Worm (Caenorhabditis elegans) whole organism, L3 larva: ENCODE measurements around the gene K12G11.6.

Experiments used
- aly-2 ChIP-seq: fragments of 150-350 bp; optimal IDR thresholded peaks from 2 replicates; lab custom pipeline; 2014; ENCODE audit warnings: missing biosample characterization, missing genetic modification characterization
- ama-1 ChIP-seq: fragments of 150-350 bp; optimal IDR thresholded peaks from 2 replicates; lab custom pipeline; 2018
- ceh-16 ChIP-seq: sonication (generic microtip); optimal IDR thresholded peaks from 2 replicates; lab custom pipeline; 2017; ENCODE audit warnings: missing biosample characterization, missing genetic modification characterization
- ceh-28 ChIP-seq: fragments of 150-350 bp; optimal IDR thresholded peaks from 2 replicates; lab custom pipeline; 2014; ENCODE audit warnings: missing biosample characterization, missing genetic modification reagents, missing genetic modification characterization
- ceh-82 ChIP-seq: fragments of 150-350 bp; optimal IDR thresholded peaks from 2 replicates; lab custom pipeline; 2014; ENCODE audit warnings: missing biosample characterization, missing genetic modification characterization
- ceh-9 ChIP-seq: sonication (generic microtip); optimal IDR thresholded peaks from 2 replicates; lab custom pipeline; 2018; ENCODE audit warnings: missing biosample characterization, missing genetic modification characterization
- egl-27 ChIP-seq: sonication (generic microtip); optimal IDR thresholded peaks from 4 replicates; lab custom pipeline; 2017; ENCODE audit warnings: missing biosample characterization, missing genetic modification reagents, missing genetic modification characterization
- egl-5 ChIP-seq: fragments of 150-350 bp; optimal IDR thresholded peaks from 2 replicates; lab custom pipeline; 2017; ENCODE audit warnings: missing biosample characterization, missing genetic modification reagents, missing genetic modification characterization, inconsistent platforms
- elt-2 ChIP-seq: sonication (generic microtip); optimal IDR thresholded peaks from 2 replicates; lab custom pipeline; 2016; ENCODE audit warnings: missing genetic modification reagents, mild to moderate bottlenecking, missing genetic modification characterization, missing compliant biosample characterization
- elt-3 ChIP-seq, 3 experiments: fragments of 150-350 bp in 1 of 3; sonication (generic microtip) in 2 of 3; optimal IDR thresholded peaks; 2 replicates in 2 of 3; 4 replicates in 1 of 3; lab custom pipeline; 2014 to 2017; ENCODE audit warnings: missing biosample characterization in 3 of 3, missing genetic modification characterization in 3 of 3
- eor-1 ChIP-seq, 2 experiments: fragments of 150-350 bp; optimal IDR thresholded peaks; 2 replicates each; lab custom pipeline; 2014 to 2018; ENCODE audit warnings: missing biosample characterization in 2 of 2, missing genetic modification characterization in 2 of 2
- fos-1 ChIP-seq: fragments of 150-350 bp; optimal IDR thresholded peaks from 2 replicates; lab custom pipeline; 2014; ENCODE audit warnings: missing biosample characterization, missing genetic modification characterization
- hmg-11 ChIP-seq: sonication (generic microtip); optimal IDR thresholded peaks from 2 replicates; lab custom pipeline; 2016; ENCODE audit warnings: missing genetic modification characterization, missing compliant biosample characterization
- jun-1 ChIP-seq: fragments of 150-350 bp; optimal IDR thresholded peaks from 2 replicates; lab custom pipeline; 2014; ENCODE audit warnings: missing biosample characterization, missing genetic modification reagents, missing genetic modification characterization
- lin-15B ChIP-seq: fragments of 150-350 bp; optimal IDR thresholded peaks from 2 replicates; lab custom pipeline; 2014; ENCODE audit warnings: missing biosample characterization, missing genetic modification characterization
- lin-39 ChIP-seq: fragments of 150-350 bp; optimal IDR thresholded peaks from 2 replicates; lab custom pipeline; 2018; ENCODE audit warnings: missing biosample characterization, missing genetic modification reagents, missing genetic modification characterization
- lsy-12 ChIP-seq: sonication (generic microtip); optimal IDR thresholded peaks from 2 replicates; lab custom pipeline; 2016; ENCODE audit warnings: mild to moderate bottlenecking, missing genetic modification characterization, missing compliant biosample characterization
- mdl-1 ChIP-seq: fragments of 150-350 bp; optimal IDR thresholded peaks from 2 replicates; lab custom pipeline; 2014; ENCODE audit warnings: missing biosample characterization, missing genetic modification characterization
- mml-1 ChIP-seq: fragments of 150-350 bp; sonication (generic microtip); optimal IDR thresholded peaks from 3 replicates; lab custom pipeline; 2014; ENCODE audit warnings: missing biosample characterization, missing genetic modification characterization
- nfya-1 ChIP-seq: sonication (generic microtip); optimal IDR thresholded peaks from 2 replicates; lab custom pipeline; 2017; ENCODE audit warnings: missing genetic modification characterization, mild to moderate bottlenecking, missing compliant biosample characterization, antibody characterized with exemption, moderate library complexity; ENCODE audit not compliant: insufficient read depth
- nhr-11 ChIP-seq: fragments of 150-350 bp; optimal IDR thresholded peaks from 2 replicates; lab custom pipeline; 2014; ENCODE audit warnings: missing biosample characterization, missing genetic modification characterization
- nhr-12 ChIP-seq: fragments of 150-350 bp; optimal IDR thresholded peaks from 2 replicates; lab custom pipeline; 2014; ENCODE audit warnings: missing biosample characterization, missing genetic modification characterization
- nhr-23 ChIP-seq: fragments of 150-350 bp; optimal IDR thresholded peaks from 2 replicates; lab custom pipeline; 2014; ENCODE audit warnings: missing biosample characterization, missing genetic modification reagents, missing genetic modification characterization
- nhr-237 ChIP-seq: fragments of 150-350 bp; optimal IDR thresholded peaks from 2 replicates; lab custom pipeline; 2014; ENCODE audit warnings: missing biosample characterization, missing genetic modification characterization
- nhr-25 ChIP-seq: sonication (generic microtip); optimal IDR thresholded peaks from 2 replicates; lab custom pipeline; 2017; ENCODE audit warnings: missing biosample characterization, missing genetic modification characterization
- nhr-28 ChIP-seq: fragments of 150-350 bp; optimal IDR thresholded peaks from 2 replicates; lab custom pipeline; 2014; ENCODE audit warnings: missing biosample characterization, missing genetic modification characterization
- nhr-43 ChIP-seq: sonication (generic microtip); optimal IDR thresholded peaks from 2 replicates; lab custom pipeline; 2016; ENCODE audit warnings: mild to moderate bottlenecking, missing genetic modification characterization, missing compliant biosample characterization; ENCODE audit not compliant: poor library complexity, severe bottlenecking
- nhr-76 ChIP-seq: fragments of 150-350 bp; sonication (generic microtip); optimal IDR thresholded peaks from 5 replicates; lab custom pipeline; 2014; ENCODE audit warnings: missing biosample characterization, missing genetic modification characterization
- pha-4 ChIP-seq: fragments of 150-350 bp; optimal IDR thresholded peaks from 2 replicates; lab custom pipeline; 2014; ENCODE audit warnings: missing biosample characterization, missing genetic modification reagents, missing genetic modification characterization
- pqm-1 ChIP-seq: fragments of 150-350 bp; optimal IDR thresholded peaks from 2 replicates; lab custom pipeline; 2017; ENCODE audit warnings: missing biosample characterization, missing genetic modification characterization, inconsistent platforms
- skn-1 ChIP-seq: fragments of 150-350 bp; optimal IDR thresholded peaks from 2 replicates; lab custom pipeline; 2014; ENCODE audit warnings: missing biosample characterization, missing genetic modification characterization
- unc-39 ChIP-seq: sonication (generic microtip); optimal IDR thresholded peaks from 4 replicates; lab custom pipeline; 2017; ENCODE audit warnings: missing biosample characterization, missing genetic modification characterization
- unc-62 ChIP-seq: fragments of 150-350 bp; sonication (generic microtip); optimal IDR thresholded peaks from 4 replicates; lab custom pipeline; 2014; ENCODE audit warnings: missing biosample characterization, missing genetic modification reagents, missing genetic modification characterization
- zag-1 ChIP-seq: fragments of 150-350 bp; optimal IDR thresholded peaks from 2 replicates; lab custom pipeline; 2014; ENCODE audit warnings: missing biosample characterization, missing genetic modification characterization
- ztf-11 ChIP-seq: fragments of 150-350 bp; optimal IDR thresholded peaks from 2 replicates; lab custom pipeline; 2014; ENCODE audit warnings: missing biosample characterization, missing genetic modification characterization

Gene K12G11.6

ce11 chrV:11875060-11875459 is 19.1 kb upstream of the K12G11.6 start, which contains the start of gene sulp-4:
Gene sulp-4, plus strand, starts transcription at chrV:11875360.
- TF ChIP-seq nhr-25 (tag; lab: Kevin White, UChicago) (no peak), unc-62 (no peak)

DNA sequence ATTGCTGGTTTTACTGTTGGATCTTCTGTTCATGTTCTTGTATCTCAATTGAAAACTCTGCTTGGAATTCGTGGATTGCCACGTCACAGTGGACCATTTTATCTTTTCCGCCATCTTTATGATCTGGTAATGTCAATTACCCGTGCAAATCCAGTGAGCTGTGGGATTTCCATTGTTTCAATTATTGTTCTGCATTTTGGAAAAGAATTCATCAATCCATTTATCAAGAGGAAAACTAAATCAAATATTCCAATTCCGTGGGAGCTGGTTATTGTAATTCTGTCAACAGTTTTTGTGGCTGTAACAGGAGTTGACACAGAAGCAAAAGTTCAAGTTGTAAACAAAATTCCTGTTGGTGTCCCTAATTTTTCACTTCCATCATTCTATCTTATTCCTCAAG is 17.5 kb upstream of the K12G11.6 start:
- TF ChIP-seq nfya-1 (tag; lab: Kevin White, UChicago) = no peak
- TF ChIP-seq ama-1 (lab: Kevin White, UChicago) = no peak
- TF ChIP-seq ceh-82 (tag; lab: Kevin White, UChicago) = no peak

- no peak for TF ChIP-seq lin-15B
- TF ChIP-seq ztf-11 = no peak
- TF ChIP-seq nhr-25 (tag; lab: Kevin White, UChicago) = no peak
- no peak for TF ChIP-seq ceh-28 (tag; lab: Kevin White, UChicago)
- no peak for TF ChIP-seq nhr-11 (tag; lab: Kevin White, UChicago)
- TF ChIP-seq ceh-9 = no peak
- no peak for TF ChIP-seq egl-5 (tag; lab: Kevin White, UChicago)
- no peak for TF ChIP-seq mml-1
- TF ChIP-seq nhr-28 (tag; lab: Kevin White, UChicago) = no peak
- no peak for TF ChIP-seq nhr-43 (tag; lab: Kevin White, UChicago)
- TF ChIP-seq ceh-82 (tag; lab: Kevin White, UChicago) = no peak
- TF ChIP-seq nhr-12 (tag; lab: Kevin White, UChicago) = no peak
- no peak for TF ChIP-seq zag-1
- TF ChIP-seq egl-27 = no peak
- TF ChIP-seq lsy-12 (tag; lab: Kevin White, UChicago) = no peak
- no peak for TF ChIP-seq aly-2 (tag; lab: Kevin White, UChicago)
- TF ChIP-seq nhr-237 (tag; lab: Kevin White, UChicago) = no peak
Observed at ce11 chrV:11879732-11880131, 14.4 kb upstream of the K12G11.6 start, which contains the start of gene sulp-5. Gene sulp-5, plus strand, starts transcription at chrV:11880032.

DNA sequence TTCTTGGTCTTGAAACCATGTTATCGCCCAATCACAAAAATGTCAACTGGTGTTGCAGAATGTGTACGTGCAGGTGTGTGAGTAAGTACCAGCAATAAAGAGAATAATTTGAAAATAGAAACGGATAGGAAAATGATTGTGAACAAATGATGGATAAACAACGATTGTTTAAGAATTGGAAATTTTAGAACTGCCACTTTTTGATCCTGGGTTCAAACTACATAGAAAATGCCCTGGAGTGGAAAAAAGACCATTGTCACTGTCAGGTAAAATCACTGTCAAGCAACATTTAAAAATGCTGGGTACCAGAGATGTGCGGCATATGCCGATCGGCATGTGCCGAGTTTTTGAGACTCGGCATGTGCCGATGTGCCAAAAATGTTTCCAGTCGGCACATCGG is 10.9 kb upstream of the K12G11.6 start:
- TF ChIP-seq nhr-23 = no peak
- TF ChIP-seq ceh-16 = no peak
- TF ChIP-seq mdl-1 (tag; lab: Kevin White, UChicago) = no peak
- no peak for TF ChIP-seq eor-1 (tag; optimal IDR thresholded peaks at IDR 0.05; lab: Kevin White, UChicago)

DNA sequence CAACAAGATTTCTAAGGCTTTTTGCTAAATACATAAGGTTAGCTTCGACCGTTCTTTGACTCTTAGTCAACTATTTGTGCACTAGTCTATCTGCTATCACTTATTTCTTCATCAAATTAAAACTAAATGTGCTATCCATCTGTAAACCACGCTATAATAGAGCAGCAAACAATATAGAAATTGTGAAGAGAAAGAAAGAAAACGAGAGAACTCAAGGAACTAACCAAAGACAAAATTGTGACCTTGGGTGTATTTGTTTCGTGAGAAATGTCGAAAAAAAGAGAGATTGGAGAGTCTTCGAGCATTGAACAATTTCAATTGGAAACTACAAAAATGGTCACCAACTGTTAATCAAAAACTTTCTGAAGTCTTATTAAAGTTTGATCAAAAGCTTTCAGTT is 9.0 kb upstream of the K12G11.6 start:
- no peak for TF ChIP-seq nhr-28 (tag; lab: Kevin White, UChicago)
- TF ChIP-seq elt-3 (tag; optimal IDR thresholded peaks at IDR 0.05; lab: Kevin White, UChicago) = no peak
- TF ChIP-seq pha-4 (tag; lab: Kevin White, UChicago) = peak; percentile 73
- TF ChIP-seq skn-1 (tag; lab: Kevin White, UChicago) = no peak
- no peak for TF ChIP-seq aly-2 (tag; lab: Kevin White, UChicago)
- peak; percentile 32 for TF ChIP-seq elt-2 (tag; lab: Kevin White, UChicago)
- no peak for TF ChIP-seq nhr-11 (tag; lab: Kevin White, UChicago)
- no peak for TF ChIP-seq mml-1
- TF ChIP-seq nhr-12 (tag; lab: Kevin White, UChicago) = no peak
- peak; percentile 39 for TF ChIP-seq jun-1 (tag; lab: Kevin White, UChicago)
- TF ChIP-seq pqm-1 (tag; lab: Kevin White, UChicago) = peak; percentile 94
- TF ChIP-seq nhr-76 (tag; lab: Kevin White, UChicago) = no peak
- TF ChIP-seq egl-5 (tag; lab: Kevin White, UChicago) = no peak
- no peak for TF ChIP-seq ceh-9

DNA sequence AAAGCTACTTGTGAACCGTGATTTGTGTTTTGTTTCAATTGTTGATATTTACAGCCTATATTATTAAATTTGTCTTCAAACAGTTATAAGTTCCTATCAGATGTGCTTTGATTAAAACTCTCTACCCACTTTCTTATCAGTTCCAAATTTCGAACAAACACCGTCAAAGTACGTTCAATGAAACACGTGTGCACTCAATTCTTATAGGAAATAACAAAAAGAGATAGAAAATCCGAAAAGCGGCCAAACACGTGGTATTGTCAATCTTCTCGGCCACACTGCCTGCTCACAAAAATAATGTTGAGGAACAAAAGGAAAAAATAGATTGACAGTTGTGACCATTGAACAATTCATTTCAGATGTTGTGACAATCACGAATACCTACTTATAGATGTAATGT is 8.2 kb upstream of the K12G11.6 start:
- TF ChIP-seq fos-1 (tag; lab: Kevin White, UChicago) = no peak
- TF ChIP-seq nfya-1 (tag; lab: Kevin White, UChicago) = peak; percentile 27
- TF ChIP-seq hmg-11 (tag; lab: Kevin White, UChicago) = no peak
- TF ChIP-seq ceh-28 (tag; lab: Kevin White, UChicago) = no peak
- peak; percentile 86 for TF ChIP-seq ama-1 (lab: Kevin White, UChicago)
- peak; percentile 47 for TF ChIP-seq mdl-1 (tag; lab: Kevin White, UChicago)
- TF ChIP-seq nhr-237 (tag; lab: Kevin White, UChicago) = no peak
- peak; percentile 85 for TF ChIP-seq pha-4 (tag; lab: Kevin White, UChicago)
- no peak for TF ChIP-seq ceh-16
- TF ChIP-seq pqm-1 (tag; lab: Kevin White, UChicago) = peak; percentile 91
- TF ChIP-seq nhr-43 (tag; lab: Kevin White, UChicago) = peak; percentile 68
- TF ChIP-seq elt-2 (tag; lab: Kevin White, UChicago) = peak; percentile 85
- TF ChIP-seq ceh-9 = no peak
- no peak for TF ChIP-seq ceh-82 (tag; lab: Kevin White, UChicago)
- TF ChIP-seq lin-39 = peak; percentile 2
- no peak for TF ChIP-seq zag-1
- no peak for TF ChIP-seq unc-39 (tag; lab: Kevin White, UChicago)
- TF ChIP-seq nhr-23 = peak; percentile 59
- TF ChIP-seq jun-1 (tag; lab: Kevin White, UChicago) = peak; percentile 93
- TF ChIP-seq skn-1 (tag; lab: Kevin White, UChicago) = no peak
- TF ChIP-seq egl-5 (tag; lab: Kevin White, UChicago) = no peak
